Worm (Caenorhabditis elegans) whole organism, mixed stage, embryonic: ENCODE data around the gene F10G7.9.

Source experiments
- M03D4.4 ChIP-seq: sonication (generic microtip); optimal IDR thresholded peaks from 2 replicates; lab custom pipeline; 2017; ENCODE audit warnings: mild to moderate bottlenecking, missing genetic modification characterization, missing compliant biosample characterization
- bed-3 ChIP-seq: fragments of 200-800 bp; sonication (Bioruptor generic); optimal IDR thresholded peaks from 3 replicates; lab custom pipeline; 2018; ENCODE audit warnings: mild to moderate bottlenecking, missing genetic modification characterization, moderate library complexity, missing compliant biosample characterization
- blmp-1 ChIP-seq: fragments of 150-350 bp; optimal IDR thresholded peaks from 2 replicates; lab custom pipeline; 2014; ENCODE audit warnings: missing biosample characterization, missing genetic modification characterization
- ceh-39 ChIP-seq: fragments of 150-350 bp; optimal IDR thresholded peaks from 2 replicates; lab custom pipeline; 2014; ENCODE audit warnings: missing biosample characterization, missing genetic modification characterization
- ceh-43 ChIP-seq: fragments of 200-800 bp; sonication (Bioruptor generic); optimal IDR thresholded peaks from 2 replicates; lab custom pipeline; 2018; ENCODE audit warnings: mild to moderate bottlenecking, missing genetic modification characterization, moderate library complexity, missing compliant biosample characterization
- ceh-83 ChIP-seq: fragments of 200-800 bp; sonication (Bioruptor generic); optimal IDR thresholded peaks from 2 replicates; lab custom pipeline; 2018; ENCODE audit warnings: mild to moderate bottlenecking, missing genetic modification characterization, missing compliant biosample characterization
- ces-1 ChIP-seq: fragments of 150-350 bp; optimal IDR thresholded peaks from 2 replicates; lab custom pipeline; 2014; ENCODE audit warnings: missing biosample characterization, missing genetic modification reagents, missing genetic modification characterization
- cnd-1 ChIP-seq: fragments of 200-800 bp; sonication (Bioruptor generic); optimal IDR thresholded peaks from 2 replicates; lab custom pipeline; 2018; ENCODE audit warnings: mild to moderate bottlenecking, missing genetic modification characterization, missing compliant biosample characterization
- drap-1 ChIP-seq: fragments of 200-800 bp; sonication (Bioruptor generic); optimal IDR thresholded peaks from 3 replicates; lab custom pipeline; 2018; ENCODE audit warnings: mild to moderate bottlenecking, missing genetic modification characterization, missing compliant biosample characterization
- elt-1 ChIP-seq: sonication (generic microtip); optimal IDR thresholded peaks from 2 replicates; lab custom pipeline; 2017; ENCODE audit warnings: missing genetic modification characterization, mild to moderate bottlenecking, missing compliant biosample characterization, antibody characterized with exemption, moderate library complexity, borderline replicate concordance; ENCODE audit not compliant: insufficient read depth
- elt-3 ChIP-seq: fragments of 150-350 bp; optimal IDR thresholded peaks from 2 replicates; lab custom pipeline; 2014; ENCODE audit warnings: missing biosample characterization, missing genetic modification characterization
- ham-2 ChIP-seq: fragments of 200-800 bp; sonication (Bioruptor generic); optimal IDR thresholded peaks from 2 replicates; lab custom pipeline; 2018; ENCODE audit warnings: mild to moderate bottlenecking, missing genetic modification characterization, missing compliant biosample characterization
- hlh-1 ChIP-seq: fragments of 150-350 bp; optimal IDR thresholded peaks from 2 replicates; lab custom pipeline; 2014; ENCODE audit warnings: missing biosample characterization, missing genetic modification reagents, missing genetic modification characterization
- lin-13 ChIP-seq: fragments of 150-350 bp; optimal IDR thresholded peaks from 2 replicates; lab custom pipeline; 2014; ENCODE audit warnings: missing biosample characterization, missing genetic modification characterization
- lin-32 ChIP-seq: fragments of 200-800 bp; sonication (Bioruptor generic); optimal IDR thresholded peaks from 2 replicates; lab custom pipeline; 2018; ENCODE audit warnings: mild to moderate bottlenecking, missing genetic modification characterization, missing compliant biosample characterization
- lsy-2 ChIP-seq: fragments of 150-350 bp; optimal IDR thresholded peaks from 2 replicates; lab custom pipeline; 2014; ENCODE audit warnings: missing biosample characterization, missing genetic modification characterization
- mab-5 ChIP-seq: fragments of 150-350 bp; optimal IDR thresholded peaks from 2 replicates; lab custom pipeline; 2014; ENCODE audit warnings: missing biosample characterization, missing genetic modification characterization
- mep-1 ChIP-seq: fragments of 150-350 bp; optimal IDR thresholded peaks from 2 replicates; lab custom pipeline; 2017; ENCODE audit warnings: missing biosample characterization, missing genetic modification reagents, missing genetic modification characterization, inconsistent platforms
- nhr-12 ChIP-seq: fragments of 150-350 bp; optimal IDR thresholded peaks from 2 replicates; lab custom pipeline; 2014; ENCODE audit warnings: missing biosample characterization, missing genetic modification characterization
- nhr-2 ChIP-seq: fragments of 150-350 bp; optimal IDR thresholded peaks from 2 replicates; lab custom pipeline; 2014; ENCODE audit warnings: missing biosample characterization, missing genetic modification characterization
- nhr-237 ChIP-seq: fragments of 150-350 bp; optimal IDR thresholded peaks from 2 replicates; lab custom pipeline; 2014; ENCODE audit warnings: missing biosample characterization, missing genetic modification characterization
- nhr-28 ChIP-seq: fragments of 150-350 bp; optimal IDR thresholded peaks from 2 replicates; lab custom pipeline; 2014; ENCODE audit warnings: missing biosample characterization, missing genetic modification characterization
- nhr-76 ChIP-seq: sonication (generic microtip); optimal IDR thresholded peaks from 2 replicates; lab custom pipeline; 2017; ENCODE audit warnings: missing biosample characterization, missing genetic modification characterization
- pha-4 ChIP-seq: fragments of 150-350 bp; optimal IDR thresholded peaks from 2 replicates; lab custom pipeline; 2018; ENCODE audit warnings: missing biosample characterization, missing genetic modification reagents, missing genetic modification characterization
- sem-2 ChIP-seq: fragments of 200-800 bp; sonication (Bioruptor generic); optimal IDR thresholded peaks from 2 replicates; lab custom pipeline; 2018; ENCODE audit warnings: mild to moderate bottlenecking, missing genetic modification characterization, missing compliant biosample characterization
- snpc-4 ChIP-seq: fragments of 150-350 bp; optimal IDR thresholded peaks from 2 replicates; lab custom pipeline; 2014; ENCODE audit warnings: missing biosample characterization, missing genetic modification characterization
- sptf-1 ChIP-seq: sonication (generic microtip); optimal IDR thresholded peaks from 2 replicates; lab custom pipeline; 2017; ENCODE audit warnings: mild to moderate bottlenecking, missing genetic modification characterization, moderate library complexity, missing compliant biosample characterization
- tbx-8 ChIP-seq: fragments of 200-800 bp; sonication (Bioruptor generic); optimal IDR thresholded peaks from 2 replicates; lab custom pipeline; 2018; ENCODE audit warnings: mild to moderate bottlenecking, missing genetic modification characterization, moderate library complexity, missing compliant biosample characterization
- unc-120 ChIP-seq: sonication (generic microtip); optimal IDR thresholded peaks from 2 replicates; lab custom pipeline; 2017; ENCODE audit warnings: missing genetic modification characterization, missing compliant biosample characterization; ENCODE audit not compliant: poor library complexity, severe bottlenecking
- unc-39 ChIP-seq: fragments of 150-350 bp; optimal IDR thresholded peaks from 2 replicates; lab custom pipeline; 2014; ENCODE audit warnings: missing biosample characterization, missing genetic modification characterization
- unc-62 ChIP-seq: fragments of 150-350 bp; optimal IDR thresholded peaks from 2 replicates; lab custom pipeline; 2014; ENCODE audit warnings: missing biosample characterization, missing genetic modification reagents, missing genetic modification characterization
- zip-8 ChIP-seq: fragments of 150-350 bp; optimal IDR thresholded peaks from 2 replicates; lab custom pipeline; 2014; ENCODE audit warnings: missing biosample characterization, missing genetic modification characterization
- ztf-11 ChIP-seq: fragments of 150-350 bp; optimal IDR thresholded peaks from 2 replicates; lab custom pipeline; 2014; ENCODE audit warnings: missing biosample characterization, missing genetic modification characterization

F10G7.9 gene

DNA sequence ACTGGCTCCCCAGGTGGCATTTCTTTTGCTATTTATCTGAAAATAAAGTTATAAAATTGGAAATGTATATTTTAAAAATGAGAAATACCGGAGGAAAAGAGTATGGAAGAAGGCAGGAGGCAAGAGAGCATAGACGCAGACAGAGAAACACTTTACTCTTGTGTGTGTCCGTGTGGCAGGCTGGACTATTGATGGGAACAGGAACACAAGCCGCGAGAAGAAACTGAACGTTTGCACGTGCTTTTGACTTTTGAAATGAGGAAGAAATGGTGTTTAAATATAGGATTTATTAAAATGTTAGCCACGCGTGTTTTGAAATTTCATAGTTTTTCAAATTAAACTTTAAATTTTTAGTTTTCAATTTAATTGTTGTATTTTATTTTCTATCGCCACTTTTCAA is 19.8 kb upstream of the F10G7.9 start, which contains the start of gene F10G7.10:
TSS of gene F10G7.10 (minus strand) at position 145 of the 400 bp plus-strand sequence.
- TF ChIP-seq hlh-1 (tag; lab: Kevin White, UChicago): peak; percentile 12
- TF ChIP-seq ztf-11 (tag; lab: Kevin White, UChicago): no peak
- TF ChIP-seq, all 35 proteins: peak for 1

DNA sequence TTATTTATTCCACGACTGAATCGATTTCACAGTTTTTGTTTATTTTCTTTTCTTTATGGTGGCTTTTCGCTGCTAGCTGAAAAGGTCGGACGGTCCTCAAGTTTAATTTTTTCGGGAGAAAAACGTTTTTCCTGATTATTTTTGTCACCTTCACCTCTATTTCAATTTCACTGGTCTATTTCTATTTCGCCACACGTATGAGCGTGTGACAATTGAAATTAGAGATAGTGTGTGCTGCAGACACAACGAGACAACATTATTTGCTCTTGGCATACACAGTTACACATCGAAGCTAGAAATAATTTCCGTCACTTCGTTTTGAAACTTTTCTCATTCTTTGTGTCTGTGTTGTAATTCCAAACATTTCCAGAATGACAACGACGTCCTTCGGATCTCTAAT is 9.4 kb upstream of the F10G7.9 start, which contains the start of gene F41C3.8:
TSS of gene F41C3.8 (plus strand) at position 371 of the 400 bp plus-strand sequence.
- TF ChIP-seq lin-32 (GFP tag; lab: Kevin White, UChicago) (no peak), elt-3 (tag; lab: Kevin White, UChicago) (no peak), elt-1 (tag; lab: Kevin White, UChicago) (no peak), blmp-1 (tag; lab: Kevin White, UChicago) (no peak), cnd-1 (no peak), unc-62 (GFP tag; lab: Kevin White, UChicago) (no peak), mep-1 (tag; lab: Kevin White, UChicago) (no peak), ham-2 (no peak), nhr-28 (no peak), sptf-1 (tag; lab: Kevin White, UChicago) (no peak), ces-1 (GFP tag; lab: Kevin White, UChicago) (no peak), unc-120 (no peak), lsy-2 (tag; lab: Kevin White, UChicago) (no peak), drap-1 (no peak), lin-13 (no peak), hlh-1 (tag; lab: Kevin White, UChicago) (no peak), mab-5 (tag; lab: Kevin White, UChicago) (no peak), zip-8 (tag; lab: Kevin White, UChicago) (no peak), M03D4.4 (tag; lab: Kevin White, UChicago) (no peak)

DNA sequence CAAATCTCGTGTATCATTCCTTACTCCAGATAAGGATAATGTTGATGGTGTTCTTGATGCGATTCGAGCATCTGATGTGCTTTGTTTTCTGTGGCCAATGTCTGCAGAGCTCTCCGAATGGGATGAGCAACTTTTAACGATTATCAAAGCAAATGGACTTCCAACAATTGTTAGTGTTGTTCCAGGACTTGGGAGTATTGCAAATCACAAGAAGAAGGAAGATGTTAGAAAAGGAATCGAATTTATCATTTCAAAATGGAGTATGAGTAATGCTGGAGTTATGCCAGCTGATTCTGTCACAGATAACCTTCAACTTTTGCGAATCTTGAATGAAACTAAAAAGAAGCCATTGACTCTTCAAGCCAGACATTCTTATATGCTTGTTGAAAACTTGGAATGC is 4.5 kb upstream of the F10G7.9 start:
- TF ChIP-seq ztf-11 (tag; lab: Kevin White, UChicago): no peak
- TF ChIP-seq unc-39 (tag; lab: Kevin White, UChicago): no peak
- TF ChIP-seq M03D4.4 (tag; lab: Kevin White, UChicago): no peak
- TF ChIP-seq lin-13: no peak
- no peak for TF ChIP-seq nhr-12 (tag; lab: Kevin White, UChicago)

DNA sequence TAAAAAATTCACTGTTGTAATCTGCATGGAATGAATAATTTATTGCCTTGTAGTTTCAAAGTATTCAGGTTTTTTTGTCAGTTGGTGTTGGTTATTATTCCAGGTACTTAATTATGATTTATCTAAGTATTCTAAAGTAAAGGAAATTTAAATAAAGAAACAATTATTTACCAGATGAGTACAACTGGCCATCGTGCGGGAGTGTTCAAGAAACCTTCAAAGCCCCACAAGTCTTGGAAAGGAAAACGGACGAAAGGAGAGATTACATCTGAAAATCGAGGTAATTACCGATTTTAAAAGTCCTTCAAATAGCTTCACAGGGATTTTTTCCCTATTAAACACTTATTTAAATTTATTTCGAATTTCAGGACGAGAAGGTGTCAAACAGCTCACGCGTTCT is 3.8 kb upstream of the F10G7.9 start, which contains the start of gene tag-151:
TSS of gene tag-151 (plus strand) at position 158 of the 400 bp plus-strand sequence.
- no peak for TF ChIP-seq sptf-1 (tag; lab: Kevin White, UChicago)
- no peak for TF ChIP-seq cnd-1
- TF ChIP-seq lin-32 (GFP tag; lab: Kevin White, UChicago): no peak
- TF ChIP-seq mab-5 (tag; lab: Kevin White, UChicago): no peak
- no peak for TF ChIP-seq lin-13
- TF ChIP-seq unc-120: no peak
- TF ChIP-seq bed-3: no peak
- TF ChIP-seq hlh-1 (tag; lab: Kevin White, UChicago): no peak
- no peak for TF ChIP-seq ceh-83 (GFP tag; lab: Kevin White, UChicago)
- TF ChIP-seq ceh-43 (GFP tag; lab: Kevin White, UChicago): no peak
- no peak for TF ChIP-seq nhr-237 (tag; lab: Kevin White, UChicago)
- no peak for TF ChIP-seq ham-2
- no peak for TF ChIP-seq ceh-39
- TF ChIP-seq, all 35 proteins: peak for 0

DNA sequence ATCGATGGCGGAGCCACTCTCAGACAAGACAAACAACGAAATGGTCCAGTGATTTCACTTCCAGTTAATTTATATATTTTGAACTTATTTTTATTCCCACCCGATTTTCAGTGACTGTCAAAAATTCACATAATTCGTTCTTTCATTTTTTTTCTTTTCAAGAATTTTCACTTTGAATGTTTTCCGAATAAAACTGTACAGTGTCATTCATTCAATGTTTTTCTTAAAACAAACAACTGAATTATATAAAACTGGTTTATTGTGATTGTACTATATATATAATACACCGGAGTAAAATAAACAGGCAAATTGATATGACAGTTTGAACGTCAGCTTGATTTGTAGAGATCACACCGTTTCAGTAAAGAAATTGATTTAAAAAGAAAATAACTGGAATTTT is 3.3 kb downstream of the F10G7.9 start:
- TF ChIP-seq lsy-2 (tag; lab: Kevin White, UChicago) (no peak), nhr-2 (tag; lab: Kevin White, UChicago) (no peak), nhr-237 (tag; lab: Kevin White, UChicago) (no peak), sem-2 (no peak), lin-13 (no peak), lin-32 (GFP tag; lab: Kevin White, UChicago) (no peak), pha-4 (no peak), tbx-8 (GFP tag; lab: Kevin White, UChicago) (no peak), nhr-76 (no peak), elt-3 (tag; lab: Kevin White, UChicago) (no peak), unc-62 (GFP tag; lab: Kevin White, UChicago) (no peak), nhr-12 (tag; lab: Kevin White, UChicago) (no peak), snpc-4 (tag; lab: Kevin White, UChicago) (no peak), unc-39 (tag; lab: Kevin White, UChicago) (no peak), M03D4.4 (tag; lab: Kevin White, UChicago) (no peak)
